Worm (Caenorhabditis elegans) whole organism, young adult: ENCODE results near the gene best-19.

Experiments
- C17E4.6 ChIP-seq: fragments of 200-800 bp; sonication (Bioruptor generic); IDR thresholded peaks from 2 replicates; pipeline ENCODE4 v1.3.6; 2022; ENCODE audit warnings: missing genetic modification reagents, missing genetic modification characterization, missing compliant biosample characterization
- Y56A3A.18 ChIP-seq: fragments of 200-800 bp; sonication (Bioruptor generic); IDR thresholded peaks from 2 replicates; pipeline ENCODE4 v1.3.6; 2022; ENCODE audit warnings: missing genetic modification reagents, missing genetic modification characterization, missing compliant biosample characterization
- attf-5 ChIP-seq: fragments of 200-800 bp; sonication (Bioruptor generic); optimal IDR thresholded peaks from 2 replicates; lab custom pipeline; 2018; ENCODE audit warnings: mild to moderate bottlenecking, missing genetic modification characterization, missing compliant biosample characterization
- cebp-2 ChIP-seq: fragments of 200-800 bp; sonication (Bioruptor generic); IDR thresholded peaks from 2 replicates; pipeline ENCODE4 v1.3.6; 2022; ENCODE audit warnings: missing genetic modification characterization, missing compliant biosample characterization
- ceh-100 ChIP-seq: fragments of 200-800 bp; sonication (Bioruptor generic); IDR thresholded peaks from 2 replicates; pipeline ENCODE4 v1.3.6; 2022; ENCODE audit warnings: missing genetic modification reagents, missing genetic modification characterization, missing compliant biosample characterization
- hlh-12 ChIP-seq: sonication (generic microtip); optimal IDR thresholded peaks from 2 replicates; lab custom pipeline; 2016; ENCODE audit warnings: missing genetic modification characterization, missing compliant biosample characterization
- lin-35 ChIP-seq, 3 experiments: fragments of 150-350 bp in 2 of 3; sonication (generic microtip) in 1 of 3; optimal IDR thresholded peaks; 2 replicates each; lab custom pipeline; 2014 to 2018; ENCODE audit warnings: missing biosample characterization in 3 of 3, missing genetic modification characterization in 3 of 3, missing genetic modification reagents in 3 of 3
- madf-3 ChIP-seq: fragments of 200-800 bp; sonication (Bioruptor generic); IDR thresholded peaks from 2 replicates; pipeline ENCODE4 v1.3.6; 2022; ENCODE audit warnings: missing genetic modification reagents, missing genetic modification characterization, missing compliant biosample characterization
- nfya-1 ChIP-seq: sonication (generic microtip); optimal IDR thresholded peaks from 2 replicates; lab custom pipeline; 2017; ENCODE audit warnings: antibody characterized with exemption, missing compliant biosample characterization, missing genetic modification characterization, borderline replicate concordance; ENCODE audit not compliant: insufficient read depth
- pha-4 ChIP-seq: fragments of 150-350 bp; sonication (generic microtip); optimal IDR thresholded peaks from 2 replicates; lab custom pipeline; 2014; ENCODE audit warnings: missing biosample characterization, missing genetic modification reagents, missing genetic modification characterization
- zim-3 ChIP-seq: sonication (generic microtip); optimal IDR thresholded peaks from 2 replicates; lab custom pipeline; 2017; ENCODE audit warnings: mild to moderate bottlenecking, missing genetic modification characterization, moderate library complexity, missing compliant biosample characterization

DNA sequence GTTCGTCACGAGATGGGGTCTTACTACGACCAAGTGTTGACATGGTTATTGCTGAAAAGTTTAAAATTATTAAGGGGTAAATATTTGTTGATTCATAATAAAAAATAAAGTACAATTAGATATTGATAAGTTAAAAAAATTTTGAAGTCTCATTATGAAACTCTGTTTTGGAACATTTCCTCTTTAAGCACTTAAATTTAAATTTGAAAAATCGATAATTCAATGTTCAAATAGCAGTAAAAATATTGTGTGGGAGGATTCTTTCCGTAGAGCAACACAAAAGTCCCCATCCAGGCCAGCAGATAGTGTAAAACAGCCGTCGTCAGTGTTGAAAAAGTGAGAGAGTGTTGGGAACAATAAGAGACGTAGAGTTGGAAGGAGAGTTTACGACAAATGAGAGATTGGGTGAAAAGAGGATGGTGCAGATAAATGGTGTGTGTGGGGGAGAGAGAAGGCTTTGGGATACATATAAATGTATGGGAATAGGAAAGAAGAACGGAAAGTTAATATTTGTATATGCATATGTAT lies 19.2 kb upstream of the best-19 start, which contains the start of gene pat-6:
- TF ChIP-seq pha-4 (no peak), attf-5 (GFP tag; lab: Kevin White, UChicago) (no peak), lin-35 (GFP tag; optimal IDR thresholded peaks at IDR 0.05; lab: Kevin White, UChicago) (peak in 1 of 3 experiments; percentile 34), madf-3 (no peak), C17E4.6 (GFP tag; lab: Robert Waterston, UW) (no peak), nfya-1 (tag; lab: Kevin White, UChicago) (no peak), ceh-100 (GFP tag; lab: Robert Waterston, UW) (no peak), Y56A3A.18 (GFP tag; lab: Robert Waterston, UW) (no peak), cebp-2 (GFP tag; lab: Robert Waterston, UW) (no peak), hlh-12 (tag; lab: Kevin White, UChicago) (no peak), zim-3 (no peak)
